Worm (Caenorhabditis elegans): ENCODE results near the gene col-186.

DNA sequence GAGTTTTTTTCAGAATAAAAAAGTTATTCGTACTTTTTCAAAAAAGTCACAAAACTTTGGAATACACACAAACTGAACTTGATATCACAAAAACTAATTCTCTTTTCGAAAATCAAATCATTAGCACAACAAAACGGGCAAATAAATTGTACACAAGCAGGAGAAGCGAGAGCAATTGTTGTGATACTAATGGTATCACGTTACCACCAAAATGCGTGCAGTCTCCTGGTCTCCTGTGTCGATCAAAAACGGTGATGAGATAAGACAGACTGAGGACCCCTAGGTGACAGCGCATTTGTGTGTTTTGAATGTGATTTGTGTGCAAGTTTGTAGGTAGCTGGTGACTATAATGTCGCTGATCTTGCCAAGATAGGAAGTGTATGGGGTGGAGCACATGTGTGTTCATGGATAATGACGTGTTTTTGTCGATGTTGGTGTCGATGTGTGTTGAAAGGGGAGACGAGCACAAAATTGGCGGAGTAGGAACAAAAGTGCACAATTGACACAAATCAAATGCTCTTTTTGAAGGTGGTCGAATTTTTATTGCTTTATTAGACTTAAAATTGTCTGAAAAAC is 11.4 kb upstream of the col-186 start:
- no peak for TF ChIP-seq T22C8.4 (GFP tag; IDR thresholded peaks at IDR 0.05)
- no peak for TF ChIP-seq med-1 (GFP tag; optimal IDR thresholded peaks at IDR 0.05; ENCODE audit: insufficient read depth)
- TF ChIP-seq ztf-29 (GFP tag; IDR thresholded peaks at IDR 0.05), result no peak
- TF ChIP-seq tab-1 (GFP tag; IDR thresholded peaks at IDR 0.05), result no peak
